Fruit fly (Drosophila melanogaster) whole organism, embryonic: ENCODE data around the gene Sys1.

ENCODE experiments used
- Abd-B ChIP-seq: fragments of 200-800 bp; sonication (Bioruptor generic); optimal IDR thresholded peaks from 2 replicates; lab custom pipeline; 2018; ENCODE audit warnings: missing biosample characterization, mild to moderate bottlenecking, missing genetic modification characterization, moderate library complexity
- Adf1 ChIP-seq: fragments of 200-800 bp; sonication (Bioruptor generic); IDR thresholded peaks from 2 replicates; pipeline ENCODE4 v1.3.6; 2022; ENCODE audit warnings: missing biosample characterization, missing genetic modification characterization
- BEAF-32 ChIP-seq: fragments of 200-800 bp; sonication (Bioruptor generic); optimal IDR thresholded peaks from 3 replicates; lab custom pipeline; 2017; ENCODE audit warnings: missing biosample characterization, missing genetic modification characterization, mild to moderate bottlenecking, moderate library complexity, missing genetic modification reagents
- CG10274 ChIP-seq: fragments of 200-800 bp; sonication (Bioruptor generic); optimal IDR thresholded peaks from 3 replicates; lab custom pipeline; 2017; ENCODE audit warnings: missing biosample characterization, mild to moderate bottlenecking, missing genetic modification characterization
- CG10431 ChIP-seq: fragments of 200-800 bp; sonication (Bioruptor generic); optimal IDR thresholded peaks from 3 replicates; lab custom pipeline; 2018; ENCODE audit warnings: missing biosample characterization, mild to moderate bottlenecking, missing genetic modification characterization
- CG11247 ChIP-seq: fragments of 200-800 bp; sonication (Bioruptor generic); IDR thresholded peaks from 2 replicates; pipeline ENCODE4 v1.3.6; 2022; ENCODE audit warnings: missing biosample characterization, missing genetic modification characterization
- CG11504 ChIP-seq: fragments of 200-800 bp; sonication (Bioruptor generic); optimal IDR thresholded peaks from 3 replicates; lab custom pipeline; 2019; ENCODE audit warnings: missing biosample characterization, mild to moderate bottlenecking, missing genetic modification characterization, moderate library complexity
- CG11696 ChIP-seq: fragments of 200-800 bp; sonication (Bioruptor generic); IDR thresholded peaks from 2 replicates; pipeline ENCODE4 v1.3.6; 2022; ENCODE audit warnings: missing biosample characterization, missing genetic modification characterization
- CG12299 ChIP-seq: fragments of 200-800 bp; sonication (Bioruptor generic); optimal IDR thresholded peaks from 2 replicates; lab custom pipeline; 2018; ENCODE audit warnings: missing biosample characterization, mild to moderate bottlenecking, missing genetic modification characterization
- CG12659 ChIP-seq: fragments of 200-800 bp; sonication (Bioruptor generic); optimal IDR thresholded peaks from 3 replicates; lab custom pipeline; 2017; ENCODE audit warnings: mild to moderate bottlenecking, missing biosample characterization, missing genetic modification reagents, missing genetic modification characterization
- CG13624 ChIP-seq: fragments of 200-800 bp; sonication (Bioruptor generic); optimal IDR thresholded peaks from 2 replicates; lab custom pipeline; 2016; ENCODE audit warnings: missing biosample characterization, missing genetic modification characterization
- CG18599 ChIP-seq: fragments of 200-800 bp; sonication (Bioruptor generic); optimal IDR thresholded peaks from 3 replicates; lab custom pipeline; 2017; ENCODE audit warnings: missing biosample characterization, missing genetic modification characterization, mild to moderate bottlenecking, moderate library complexity, missing genetic modification reagents
- CG2120 ChIP-seq: fragments of 200-800 bp; sonication (Bioruptor generic); optimal IDR thresholded peaks from 3 replicates; lab custom pipeline; 2016; ENCODE audit warnings: missing biosample characterization, missing genetic modification characterization
- CG2202 ChIP-seq: fragments of 200-800 bp; sonication (Bioruptor generic); optimal IDR thresholded peaks from 2 replicates; lab custom pipeline; 2018; ENCODE audit warnings: missing biosample characterization, mild to moderate bottlenecking, missing genetic modification characterization
- CG34376 ChIP-seq: fragments of 200-800 bp; sonication (Bioruptor generic); optimal IDR thresholded peaks from 2 replicates; lab custom pipeline; 2018; ENCODE audit warnings: missing biosample characterization, mild to moderate bottlenecking, missing genetic modification characterization
- CG5245 ChIP-seq: fragments of 200-800 bp; sonication (Bioruptor generic); optimal IDR thresholded peaks from 3 replicates; lab custom pipeline; 2016; ENCODE audit warnings: missing biosample characterization, missing genetic modification characterization
- CG6175 ChIP-seq: fragments of 200-800 bp; sonication (Bioruptor generic); IDR thresholded peaks from 3 replicates; pipeline ENCODE4 v1.3.6; 2022; ENCODE audit warnings: missing biosample characterization, missing genetic modification characterization
- CG6654 ChIP-seq: fragments of 200-800 bp; sonication (Bioruptor generic); optimal IDR thresholded peaks from 2 replicates; lab custom pipeline; 2017; ENCODE audit warnings: missing biosample characterization, mild to moderate bottlenecking, missing genetic modification characterization
- CG7271 ChIP-seq: fragments of 200-800 bp; sonication (Bioruptor generic); optimal IDR thresholded peaks from 2 replicates; lab custom pipeline; 2018; ENCODE audit warnings: missing biosample characterization, mild to moderate bottlenecking, missing genetic modification characterization, moderate library complexity
- CG9932 ChIP-seq: fragments of 200-800 bp; sonication (Bioruptor generic); IDR thresholded peaks from 2 replicates; pipeline ENCODE4 v1.3.6; 2022; ENCODE audit warnings: missing biosample characterization, missing genetic modification characterization
- CTCF ChIP-seq: fragments of 200-800 bp; sonication (Bioruptor generic); optimal IDR thresholded peaks from 2 replicates; lab custom pipeline; 2017; ENCODE audit warnings: missing biosample characterization, mild to moderate bottlenecking, missing genetic modification characterization, moderate library complexity
- Chrac-16 ChIP-seq: fragments of 200-800 bp; sonication (Bioruptor generic); optimal IDR thresholded peaks from 3 replicates; lab custom pipeline; 2016; ENCODE audit warnings: missing biosample characterization, missing genetic modification characterization
- Dip3 ChIP-seq: fragments of 200-800 bp; sonication (Bioruptor generic); optimal IDR thresholded peaks from 3 replicates; lab custom pipeline; 2016; ENCODE audit warnings: missing biosample characterization, missing genetic modification characterization
- Dp ChIP-seq: fragments of 200-800 bp; sonication (Bioruptor generic); optimal IDR thresholded peaks from 2 replicates; lab custom pipeline; 2018; ENCODE audit warnings: missing biosample characterization, mild to moderate bottlenecking, missing genetic modification characterization, moderate library complexity
- MESR4 ChIP-seq: fragments of 200-800 bp; sonication (Bioruptor generic); optimal IDR thresholded peaks from 2 replicates; lab custom pipeline; 2018; ENCODE audit warnings: missing biosample characterization, mild to moderate bottlenecking, missing genetic modification characterization, moderate library complexity
- Med ChIP-seq: fragments of 200-800 bp; sonication (Bioruptor generic); peaks from one replicate; lab custom pipeline; 2016; ENCODE audit warnings: missing biosample characterization, missing genetic modification characterization, mild to moderate bottlenecking, inconsistent platforms, moderate library complexity
- Pdp1 ChIP-seq, 2 experiments: fragments of 200-800 bp; sonication (Bioruptor generic); optimal IDR thresholded peaks; 3 replicates each; lab custom pipeline; 2016; ENCODE audit warnings: missing biosample characterization in 2 of 2, missing genetic modification characterization in 2 of 2, mild to moderate bottlenecking in 1 of 2, moderate library complexity in 1 of 2
- Poxn ChIP-seq: fragments of 200-800 bp; sonication (Bioruptor generic); IDR thresholded peaks from 2 replicates; pipeline ENCODE4 v1.3.6; 2022; ENCODE audit warnings: missing biosample characterization, missing genetic modification characterization
- Rfx ChIP-seq: fragments of 200-800 bp; sonication (Bioruptor generic); IDR thresholded peaks from 2 replicates; pipeline ENCODE4 v1.3.6; 2022; ENCODE audit warnings: missing biosample characterization, missing genetic modification characterization
- Sin3A ChIP-seq: fragments of >200 bp; optimal IDR thresholded peaks from 2 replicates; lab custom pipeline; 2018
- aop ChIP-seq: fragments of 200-800 bp; sonication (Bioruptor generic); IDR thresholded peaks from 2 replicates; pipeline ENCODE4 v1.3.6; 2022; ENCODE audit warnings: missing biosample characterization, missing genetic modification characterization
- bowl ChIP-seq: fragments of 200-800 bp; sonication (Bioruptor generic); IDR thresholded peaks from 2 replicates; pipeline ENCODE4 v1.3.6; 2022; ENCODE audit warnings: missing biosample characterization, missing genetic modification characterization
- chn ChIP-seq: fragments of 200-800 bp; sonication (Bioruptor generic); optimal IDR thresholded peaks from 2 replicates; lab custom pipeline; 2016; ENCODE audit warnings: missing biosample characterization, missing genetic modification characterization
- danr ChIP-seq: fragments of 200-800 bp; sonication (Bioruptor generic); IDR thresholded peaks from 2 replicates; pipeline ENCODE4 v1.3.6; 2022; ENCODE audit warnings: missing biosample characterization, missing genetic modification characterization
- dm ChIP-seq: fragments of 200-800 bp; sonication (Bioruptor generic); optimal IDR thresholded peaks from 3 replicates; lab custom pipeline; 2016; ENCODE audit warnings: missing biosample characterization, missing genetic modification characterization
- gsb-n ChIP-seq: fragments of 200-800 bp; sonication (Bioruptor generic); optimal IDR thresholded peaks from 3 replicates; lab custom pipeline; 2018; ENCODE audit warnings: missing biosample characterization, mild to moderate bottlenecking, missing genetic modification characterization
- h ChIP-seq: fragments of >200 bp; optimal IDR thresholded peaks from 2 replicates; lab custom pipeline; 2017
- jigr1 ChIP-seq: fragments of 200-800 bp; sonication (Bioruptor generic); IDR thresholded peaks from 3 replicates; pipeline ENCODE4 v1.3.6; 2022; ENCODE audit warnings: missing biosample characterization, missing genetic modification characterization
- nerfin-2 ChIP-seq: fragments of 200-800 bp; sonication (Bioruptor generic); IDR thresholded peaks from 2 replicates; pipeline ENCODE4 v1.3.6; 2022; ENCODE audit warnings: missing biosample characterization, missing genetic modification characterization; ENCODE audit not compliant: partially characterized antibody
- otp ChIP-seq: fragments of 200-800 bp; sonication (Bioruptor generic); IDR thresholded peaks from 3 replicates; pipeline ENCODE4, ENCODE4 v1.3.6; 2022; ENCODE audit warnings: missing biosample characterization, missing genetic modification characterization
- salm ChIP-seq: fragments of 200-800 bp; sonication (Bioruptor generic); optimal IDR thresholded peaks from 2 replicates; lab custom pipeline; 2018; ENCODE audit warnings: missing biosample characterization, mild to moderate bottlenecking, missing genetic modification characterization
- sc ChIP-seq, 3 experiments: fragments of >200 bp in 2 of 3; fragments of 200-800 bp in 1 of 3; sonication (Bioruptor generic) in 1 of 3; optimal IDR thresholded peaks; 2 replicates in 2 of 3; 3 replicates in 1 of 3; lab custom pipeline; 2017; ENCODE audit warnings: mild to moderate bottlenecking in 1 of 3, missing biosample characterization in 1 of 3, missing genetic modification characterization in 1 of 3, missing genetic modification reagents in 1 of 3
- shn ChIP-seq: fragments of 200-800 bp; sonication (Bioruptor generic); optimal IDR thresholded peaks from 3 replicates; lab custom pipeline; 2016; ENCODE audit warnings: missing biosample characterization, missing genetic modification characterization
- slbo ChIP-seq: fragments of 200-800 bp; sonication (Bioruptor generic); IDR thresholded peaks from 2 replicates; pipeline ENCODE4 v1.3.6; 2022; ENCODE audit warnings: missing biosample characterization, missing genetic modification characterization
- slou ChIP-seq: fragments of 200-800 bp; sonication (Bioruptor generic); optimal IDR thresholded peaks from 3 replicates; lab custom pipeline; 2016; ENCODE audit warnings: missing biosample characterization, missing genetic modification characterization
- tna ChIP-seq: fragments of 200-800 bp; sonication (Bioruptor generic); IDR thresholded peaks from 2 replicates; pipeline ENCODE4 v1.3.6; 2022; ENCODE audit warnings: missing biosample characterization, missing genetic modification characterization; ENCODE audit not compliant: partially characterized antibody
- vvl ChIP-seq: fragments of 200-800 bp; sonication (Bioruptor generic); IDR thresholded peaks from 2 replicates; pipeline ENCODE4 v1.3.6; 2022; ENCODE audit warnings: missing biosample characterization, missing genetic modification characterization
- wor ChIP-seq: fragments of 200-800 bp; sonication (Bioruptor generic); IDR thresholded peaks from 2 replicates; pipeline ENCODE4 v1.3.6; 2022; ENCODE audit warnings: missing biosample characterization, missing genetic modification characterization
- zfh1 ChIP-seq: fragments of 200-800 bp; sonication (Bioruptor generic); IDR thresholded peaks from 3 replicates; pipeline ENCODE4 v1.3.6; 2022; ENCODE audit warnings: missing biosample characterization, missing genetic modification characterization
- zfh2 ChIP-seq: fragments of 200-800 bp; sonication (Bioruptor generic); optimal IDR thresholded peaks from 2 replicates; lab custom pipeline; 2016; ENCODE audit warnings: missing biosample characterization, missing genetic modification characterization

The Sys1 gene

dm6 chr3R:8670529-8671491 is 18.2 kb downstream of the Sys1 start, which contains the start of gene p (continued):
- TF ChIP-seq BEAF-32 (GFP tag; lab: Kevin White, UChicago) (no peak), CG12299 (tag; lab: Kevin White, UChicago) (peak; percentile 37), CG7271 (tag; lab: Kevin White, UChicago) (peak; percentile 8), danr (GFP tag; lab: Robert Waterston, UW) (no peak), zfh1 (no peak), CG2202 (tag; lab: Kevin White, UChicago) (peak; percentile 15), CG11247 (GFP tag; lab: Robert Waterston, UW) (no peak), nerfin-2 (GFP tag; lab: Robert Waterston, UW) (no peak), chn (GFP tag; lab: Kevin White, UChicago) (peak; percentile 36), CG12659 (GFP tag; lab: Kevin White, UChicago) (peak; percentile 43), dm (no peak), Dip3 (peak; percentile 30), CG6175 (GFP tag; lab: Robert Waterston, UW) (no peak), Rfx (peak; percentile 51), Poxn (GFP tag; lab: Robert Waterston, UW) (no peak), salm (tag; lab: Kevin White, UChicago) (peak; percentile 64), otp (GFP tag; lab: Robert Waterston, UW) (no peak), CTCF (peak; percentile 11), Dp (GFP tag; lab: Kevin White, UChicago) (no peak), tna (GFP tag; lab: Robert Waterston, UW) (no peak), CG10274 (peak; percentile 99), vvl (GFP tag; lab: Robert Waterston, UW) (peak; percentile 51), Sin3A (lab: Kevin White, UChicago) (no peak), CG18599 (GFP tag; lab: Kevin White, UChicago) (peak; percentile 66), jigr1 (no peak), CG9932 (peak; percentile 51), Med (peak; percentile 77), Adf1 (GFP tag; lab: Robert Waterston, UW) (no peak), CG11504 (tag; lab: Kevin White, UChicago) (peak; percentile 49), CG2120 (GFP tag; lab: Kevin White, UChicago) (peak; percentile 66), shn (GFP tag; lab: Kevin White, UChicago) (peak; percentile 39), Chrac-16 (GFP tag; lab: Kevin White, UChicago) (no peak), MESR4 (GFP tag; lab: Kevin White, UChicago) (no peak), CG5245 (peak; percentile 40), CG6654 (GFP tag; lab: Kevin White, UChicago) (no peak), aop (no peak), gsb-n (no peak), Abd-B (GFP tag; lab: Kevin White, UChicago) (no peak), CG11696 (no peak), bowl (GFP tag; lab: Robert Waterston, UW) (no peak), sc (optimal IDR thresholded peaks at IDR 0.05; lab: Kevin White, UChicago) (no peak), sc (GFP tag; optimal IDR thresholded peaks at IDR 0.05; lab: Kevin White, UChicago) (no peak), slou (GFP tag; lab: Kevin White, UChicago) (no peak), zfh2 (GFP tag; lab: Kevin White, UChicago) (peak; percentile 40), CG13624 (GFP tag; lab: Kevin White, UChicago) (peak; percentile 14), wor (GFP tag; lab: Robert Waterston, UW) (no peak), Pdp1 (GFP tag; optimal IDR thresholded peaks at IDR 0.05; lab: Kevin White, UChicago) (peak; percentile 11 to 44), CG34376 (GFP tag; lab: Kevin White, UChicago) (peak; percentile 91), CG10431 (GFP tag; lab: Kevin White, UChicago) (peak; percentile 59), slbo (GFP tag; lab: Robert Waterston, UW) (peak; percentile 56), h (no peak)
